Fruit fly (Drosophila melanogaster) whole organism, adult: Measurements from ENCODE around the gene CG10089.
A peak's percentile ranks its signal among the peaks of the same experiment; 100 is the strongest.

Experiments used
- CG12768 ChIP-seq: fragments of 200-800 bp; sonication (Bioruptor generic); optimal IDR thresholded peaks from 2 replicates; lab custom pipeline; 2017; ENCODE audit warnings: missing biosample characterization, missing genetic modification characterization, mild to moderate bottlenecking, moderate library complexity, missing genetic modification reagents
- CG14711 ChIP-seq: fragments of 200-800 bp; sonication (Bioruptor generic); optimal IDR thresholded peaks from 2 replicates; lab custom pipeline; 2018; ENCODE audit warnings: missing biosample characterization, mild to moderate bottlenecking, missing genetic modification characterization, moderate library complexity
- CG1620 ChIP-seq: fragments of 200-800 bp; sonication (Bioruptor generic); optimal IDR thresholded peaks from 2 replicates; lab custom pipeline; 2016; ENCODE audit warnings: missing biosample characterization, missing genetic modification characterization
- CG33017 ChIP-seq: fragments of 200-800 bp; sonication (Bioruptor generic); optimal IDR thresholded peaks from 2 replicates; lab custom pipeline; 2018; ENCODE audit warnings: missing biosample characterization, mild to moderate bottlenecking, missing genetic modification characterization, moderate library complexity
- CG5204 ChIP-seq: fragments of 200-800 bp; sonication (Bioruptor generic); optimal IDR thresholded peaks from 2 replicates; lab custom pipeline; 2016; ENCODE audit warnings: missing biosample characterization, missing genetic modification characterization
- CG7101 ChIP-seq: fragments of 200-800 bp; sonication (Bioruptor generic); optimal IDR thresholded peaks from 2 replicates; lab custom pipeline; 2018; ENCODE audit warnings: missing biosample characterization, mild to moderate bottlenecking, missing genetic modification characterization, moderate library complexity
- Clk ChIP-seq: fragments of 200-800 bp; sonication (Bioruptor generic); optimal IDR thresholded peaks from 2 replicates; lab custom pipeline; 2017; ENCODE audit warnings: missing biosample characterization, missing genetic modification characterization
- Crg-1 ChIP-seq: fragments of 200-800 bp; sonication (Bioruptor generic); optimal IDR thresholded peaks from 2 replicates; lab custom pipeline; 2016; ENCODE audit warnings: missing biosample characterization, missing genetic modification characterization
- Hr96 ChIP-seq: fragments of 200-800 bp; sonication (Bioruptor generic); optimal IDR thresholded peaks from 2 replicates; lab custom pipeline; 2016; ENCODE audit warnings: missing biosample characterization, missing genetic modification characterization
- Mnt ChIP-seq: fragments of 200-800 bp; sonication (Bioruptor generic); optimal IDR thresholded peaks from 2 replicates; lab custom pipeline; 2016; ENCODE audit warnings: missing biosample characterization, mild to moderate bottlenecking, missing genetic modification characterization
- cic ChIP-seq: fragments of 200-800 bp; sonication (Bioruptor generic); optimal IDR thresholded peaks from 2 replicates; lab custom pipeline; 2017; ENCODE audit warnings: missing biosample characterization, mild to moderate bottlenecking, missing genetic modification characterization, moderate library complexity
- kay ChIP-seq: fragments of 200-800 bp; sonication (Bioruptor generic); peaks from one replicate; lab custom pipeline; 2016; ENCODE audit warnings: missing biosample characterization, missing genetic modification characterization, borderline replicate concordance
- toe ChIP-seq: fragments of 200-800 bp; sonication (Bioruptor generic); optimal IDR thresholded peaks from 2 replicates; lab custom pipeline; 2016; ENCODE audit warnings: missing biosample characterization, missing genetic modification characterization

dm6 chr3L:13442400-13442799, 32.2 kb downstream of the CG10089 start, which contains the start of gene cmb:
- TF ChIP-seq CG7101 (no peak), CG12768 (GFP tag; lab: Kevin White, UChicago) (no peak), toe (GFP tag; lab: Kevin White, UChicago) (no peak), CG14711 (tag; lab: Kevin White, UChicago) (no peak), Clk (GFP tag; lab: Kevin White, UChicago) (no peak), Crg-1 (GFP tag; lab: Kevin White, UChicago) (no peak), CG5204 (GFP tag; lab: Kevin White, UChicago) (no peak), cic (GFP tag; lab: Kevin White, UChicago) (no peak), CG33017 (tag; lab: Kevin White, UChicago) (no peak), Hr96 (no peak), kay (peak; percentile 71), CG1620 (GFP tag; lab: Kevin White, UChicago) (peak; percentile 26), Mnt (GFP tag; lab: Kevin White, UChicago) (no peak)
